Fruit fly (Drosophila melanogaster) whole organism, wandering third instar larva: ENCODE data around the gene CG5111.

Source experiments
- CG32264 ChIP-seq: fragments of 200-800 bp; sonication (Bioruptor generic); optimal IDR thresholded peaks from 2 replicates; lab custom pipeline; 2016; ENCODE audit warnings: missing biosample characterization, missing genetic modification characterization
- Dif ChIP-seq: fragments of 200-275, 200-300 bp; sonication (Bioruptor generic); optimal IDR thresholded peaks from 2 replicates; lab custom pipeline; 2018; ENCODE audit warnings: missing biosample characterization, missing genetic modification characterization; ENCODE audit not compliant: partially characterized antibody
- HLH106 ChIP-seq: fragments of 200-800 bp; optimal IDR thresholded peaks from 3 replicates; lab custom pipeline; 2019; ENCODE audit warnings: missing biosample characterization, mild to moderate bottlenecking, missing genetic modification characterization, moderate library complexity
- Rel ChIP-seq, 2 experiments: fragments of 200-800 bp; sonication (Bioruptor generic) in 1 of 2; optimal IDR thresholded peaks; 2 replicates in 1 of 2; 3 replicates in 1 of 2; lab custom pipeline; 2016 to 2019; ENCODE audit warnings: mild to moderate bottlenecking in 2 of 2, missing biosample characterization in 2 of 2, missing genetic modification characterization in 2 of 2, moderate library complexity in 1 of 2
- jim ChIP-seq: fragments of 175-275, 200-325 bp; sonication (Bioruptor generic); optimal IDR thresholded peaks from 2 replicates; lab custom pipeline; 2016; ENCODE audit warnings: missing biosample characterization, mild to moderate bottlenecking, missing genetic modification characterization
- pan ChIP-seq: fragments of >200 bp; optimal IDR thresholded peaks from 2 replicates; lab custom pipeline; 2017

- no peak for TF ChIP-seq Dif (GFP tag; lab: Kevin White, UChicago)
- TF ChIP-seq jim (GFP tag; lab: Kevin White, UChicago): no peak
- no peak for TF ChIP-seq Rel (GFP tag; optimal IDR thresholded peaks at IDR 0.05; lab: Kevin White, UChicago)
- TF ChIP-seq Rel (tag; optimal IDR thresholded peaks at IDR 0.05; lab: Kevin White, UChicago): peak; percentile 98
- TF ChIP-seq HLH106 (tag; lab: Kevin White, UChicago): no peak
- no peak for TF ChIP-seq pan (lab: Kevin White, UChicago)
- no peak for TF ChIP-seq CG32264 (GFP tag; lab: Kevin White, UChicago)
Observed at dm6 chr3R:25466166-25466565, 39.9 kb upstream of the CG5111 start.
